Worm (Caenorhabditis elegans) whole organism, young adult: ENCODE results near the gene C03B1.10.

Experiments
- F57A8.1 ChIP-seq: fragments of 200-800 bp; sonication (Bioruptor generic); optimal IDR thresholded peaks from 2 replicates; lab custom pipeline; 2018; ENCODE audit warnings: mild to moderate bottlenecking, missing genetic modification characterization, moderate library complexity, missing compliant biosample characterization
- dpl-1 ChIP-seq: fragments of 150-350 bp; optimal IDR thresholded peaks from 2 replicates; lab custom pipeline; 2014; ENCODE audit warnings: missing biosample characterization, missing genetic modification reagents, missing genetic modification characterization
- hmg-20 ChIP-seq: fragments of 200-800 bp; sonication (Bioruptor generic); IDR thresholded peaks from 2 replicates; pipeline ENCODE4 v1.3.6; 2022; ENCODE audit warnings: missing genetic modification reagents, missing genetic modification characterization, missing compliant biosample characterization
- nfya-1 ChIP-seq: sonication (generic microtip); optimal IDR thresholded peaks from 2 replicates; lab custom pipeline; 2017; ENCODE audit warnings: antibody characterized with exemption, missing compliant biosample characterization, missing genetic modification characterization, borderline replicate concordance; ENCODE audit not compliant: insufficient read depth
- rcor-1 ChIP-seq: fragments of 200-800 bp; sonication (Bioruptor generic); IDR thresholded peaks from 2 replicates; pipeline ENCODE4 v1.3.6; 2022; ENCODE audit warnings: missing genetic modification reagents, missing genetic modification characterization, missing compliant biosample characterization

DNA sequence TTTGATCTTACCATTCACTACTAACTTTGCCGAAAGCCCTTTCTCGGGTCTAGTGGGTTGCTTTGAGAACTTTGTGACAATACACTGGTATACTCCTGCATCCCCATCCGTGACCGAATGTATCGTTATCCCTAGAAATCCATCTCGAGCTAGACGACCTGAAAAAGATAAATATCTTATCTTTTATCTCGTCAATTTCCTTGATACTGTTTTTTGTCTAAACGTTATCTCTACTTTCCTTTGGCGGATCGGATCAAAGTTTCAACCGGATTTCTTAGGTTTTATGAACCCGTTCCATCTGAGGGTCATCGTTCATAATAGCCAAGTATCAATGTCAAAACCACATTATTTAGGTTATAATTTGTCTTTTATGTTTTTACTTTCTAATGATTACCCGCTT lies 26.9 kb upstream of the C03B1.10 start:
- TF ChIP-seq nfya-1 (no peak), F57A8.1 (GFP tag; lab: Kevin White, UChicago) (no peak), dpl-1 (GFP tag; lab: Kevin White, UChicago) (no peak), rcor-1 (GFP tag; lab: Robert Waterston, UW) (no peak), hmg-20 (GFP tag; lab: Robert Waterston, UW) (no peak)
